Fruit fly (Drosophila melanogaster) whole organism, embryonic: ENCODE measurements around the gene CG10874.
A peak's percentile ranks its signal among the peaks of the same experiment; 100 is the strongest.

Source experiments
- Ada2b ChIP-seq: fragments of 200-800 bp; sonication (Bioruptor generic); IDR thresholded peaks from 2 replicates; pipeline ENCODE4 v1.3.6; 2022; ENCODE audit warnings: missing biosample characterization, missing genetic modification characterization
- Atf3 ChIP-seq: fragments of 200-800 bp; sonication (Bioruptor generic); optimal IDR thresholded peaks from 3 replicates; lab custom pipeline; 2016; ENCODE audit warnings: missing biosample characterization, missing genetic modification characterization
- CG10147 ChIP-seq: fragments of 200-800 bp; sonication (Bioruptor generic); optimal IDR thresholded peaks from 2 replicates; lab custom pipeline; 2019; ENCODE audit warnings: missing biosample characterization, mild to moderate bottlenecking, missing genetic modification characterization, moderate library complexity
- CG11560 ChIP-seq: fragments of 200-800 bp; sonication (Bioruptor generic); IDR thresholded peaks from 3 replicates; pipeline ENCODE4 v1.3.6; 2022; ENCODE audit warnings: missing biosample characterization, missing genetic modification characterization
- CG11695 ChIP-seq: fragments of 200-800 bp; sonication (Bioruptor generic); IDR thresholded peaks from 3 replicates; pipeline ENCODE4 v1.3.6; 2022; ENCODE audit warnings: missing biosample characterization, missing genetic modification characterization
- CG1233 ChIP-seq: fragments of 200-800 bp; sonication (Bioruptor generic); optimal IDR thresholded peaks from 4 replicates; lab custom pipeline; 2018; ENCODE audit warnings: missing biosample characterization, mild to moderate bottlenecking, missing genetic modification characterization
- CG12659 ChIP-seq: fragments of 200-800 bp; sonication (Bioruptor generic); optimal IDR thresholded peaks from 3 replicates; lab custom pipeline; 2017; ENCODE audit warnings: mild to moderate bottlenecking, missing biosample characterization, missing genetic modification reagents, missing genetic modification characterization
- CG13424 ChIP-seq: fragments of 200-800 bp; sonication (Bioruptor generic); optimal IDR thresholded peaks from 2 replicates; lab custom pipeline; 2019; ENCODE audit warnings: missing biosample characterization, mild to moderate bottlenecking, missing genetic modification characterization, moderate library complexity
- CG13894 ChIP-seq: fragments of 200-800 bp; sonication (Bioruptor generic); optimal IDR thresholded peaks from 3 replicates; lab custom pipeline; 2018; ENCODE audit warnings: missing biosample characterization, mild to moderate bottlenecking, missing genetic modification characterization, moderate library complexity
- CG17361 ChIP-seq: fragments of 200-800 bp; sonication (Bioruptor generic); IDR thresholded peaks from 3 replicates; pipeline ENCODE4 v1.3.6; 2022; ENCODE audit warnings: missing biosample characterization, missing genetic modification characterization
- CG30403 ChIP-seq: fragments of 200-800 bp; sonication (Bioruptor generic); optimal IDR thresholded peaks from 3 replicates; lab custom pipeline; 2016; ENCODE audit warnings: missing biosample characterization, missing genetic modification characterization
- CG31388 ChIP-seq: fragments of 200-800 bp; sonication (Bioruptor generic); optimal IDR thresholded peaks from 2 replicates; lab custom pipeline; 2016; ENCODE audit warnings: missing biosample characterization, missing genetic modification characterization
- CG34224 ChIP-seq: fragments of 200-800 bp; sonication (Bioruptor generic); IDR thresholded peaks from 3 replicates; pipeline ENCODE4 v1.3.6; 2022; ENCODE audit warnings: missing biosample characterization, missing genetic modification characterization; ENCODE audit not compliant: partially characterized antibody
- CG4360 ChIP-seq: fragments of 200-800 bp; sonication (Bioruptor generic); IDR thresholded peaks from 2 replicates; pipeline ENCODE4 v1.3.6; 2022; ENCODE audit warnings: missing biosample characterization, missing genetic modification characterization
- CG4707 ChIP-seq: fragments of 200-800 bp; sonication (Bioruptor generic); optimal IDR thresholded peaks from 2 replicates; lab custom pipeline; 2018; ENCODE audit warnings: missing biosample characterization, mild to moderate bottlenecking, missing genetic modification characterization, moderate library complexity
- CG6175 ChIP-seq: fragments of 200-800 bp; sonication (Bioruptor generic); IDR thresholded peaks from 3 replicates; pipeline ENCODE4 v1.3.6; 2022; ENCODE audit warnings: missing biosample characterization, missing genetic modification characterization
- CG9437 ChIP-seq: fragments of 200-800 bp; sonication (Bioruptor generic); optimal IDR thresholded peaks from 2 replicates; lab custom pipeline; 2018; ENCODE audit warnings: missing biosample characterization, mild to moderate bottlenecking, missing genetic modification characterization
- CG9876 ChIP-seq: fragments of 200-800 bp; sonication (Bioruptor generic); optimal IDR thresholded peaks from 2 replicates; lab custom pipeline; 2016; ENCODE audit warnings: missing biosample characterization, missing genetic modification characterization
- CkIIα-i1 ChIP-seq: fragments of 200-800 bp; sonication (Bioruptor generic); IDR thresholded peaks from 2 replicates; pipeline ENCODE4 v1.3.6; 2022; ENCODE audit warnings: missing biosample characterization, missing genetic modification characterization
- Dll ChIP-seq: fragments of 200-800 bp; sonication (Bioruptor generic); IDR thresholded peaks from 4 replicates; pipeline ENCODE4 v1.3.6; 2022; ENCODE audit warnings: missing biosample characterization, missing genetic modification characterization; ENCODE audit not compliant: partially characterized antibody
- Doc2 ChIP-seq: fragments of 200-800 bp; sonication (Bioruptor generic); IDR thresholded peaks from 2 replicates; pipeline ENCODE4 v1.3.6; 2022; ENCODE audit warnings: missing biosample characterization, missing genetic modification characterization
- Elba2 ChIP-seq: fragments of 200-800 bp; sonication (Bioruptor generic); optimal IDR thresholded peaks from 3 replicates; lab custom pipeline; 2016; ENCODE audit warnings: missing biosample characterization, missing genetic modification characterization
- GATAe ChIP-seq: fragments of 200-800 bp; sonication (Bioruptor generic); conservative IDR thresholded peaks from 2 replicates; pipeline ENCODE4 v1.3.6; 2022; ENCODE audit warnings: missing biosample characterization, missing genetic modification characterization
- HLHmδ ChIP-seq: fragments of 200-800 bp; sonication (Bioruptor generic); optimal IDR thresholded peaks from 2 replicates; lab custom pipeline; 2018; ENCODE audit warnings: missing biosample characterization, mild to moderate bottlenecking, missing genetic modification characterization, moderate library complexity
- Hr3 ChIP-seq: fragments of 200-800 bp; sonication (Bioruptor generic); optimal IDR thresholded peaks from 3 replicates; lab custom pipeline; 2016; ENCODE audit warnings: missing biosample characterization, missing genetic modification characterization
- Max ChIP-seq: fragments of 200-800 bp; sonication (Bioruptor generic); optimal IDR thresholded peaks from 2 replicates; lab custom pipeline; 2016; ENCODE audit warnings: missing biosample characterization, mild to moderate bottlenecking, missing genetic modification characterization
- Nf-YA ChIP-seq: fragments of 200-800 bp; sonication (Bioruptor generic); IDR thresholded peaks from 2 replicates; pipeline ENCODE4 v1.3.6; 2022; ENCODE audit warnings: missing biosample characterization, missing genetic modification characterization
- Poxn ChIP-seq: fragments of 200-800 bp; sonication (Bioruptor generic); IDR thresholded peaks from 2 replicates; pipeline ENCODE4 v1.3.6; 2022; ENCODE audit warnings: missing biosample characterization, missing genetic modification characterization
- Six4 ChIP-seq: fragments of 200-800 bp; sonication (Bioruptor generic); optimal IDR thresholded peaks from 2 replicates; lab custom pipeline; 2016; ENCODE audit warnings: missing biosample characterization, missing genetic modification characterization
- amos ChIP-seq: fragments of 200-800 bp; sonication (Bioruptor generic); IDR thresholded peaks from 2 replicates; pipeline ENCODE4 v1.3.6; 2022; ENCODE audit warnings: missing biosample characterization, missing genetic modification characterization; ENCODE audit not compliant: partially characterized antibody
- ase ChIP-seq: fragments of 200-800 bp; sonication (Bioruptor generic); IDR thresholded peaks from 3 replicates; pipeline ENCODE4 v1.3.6; 2022; ENCODE audit warnings: missing biosample characterization, missing genetic modification characterization
- bbx ChIP-seq: fragments of 200-800 bp; sonication (Bioruptor generic); IDR thresholded peaks from 2 replicates; pipeline ENCODE4 v1.3.6; 2022; ENCODE audit warnings: missing biosample characterization, missing genetic modification characterization; ENCODE audit not compliant: partially characterized antibody
- dimm ChIP-seq: fragments of 200-800 bp; sonication (Bioruptor generic); IDR thresholded peaks from 2 replicates; pipeline ENCODE4 v1.3.6; 2022; ENCODE audit warnings: missing biosample characterization, missing genetic modification characterization
- fd102C ChIP-seq: fragments of 200-800 bp; sonication (Bioruptor generic); optimal IDR thresholded peaks from 2 replicates; lab custom pipeline; 2018; ENCODE audit warnings: missing biosample characterization, mild to moderate bottlenecking, missing genetic modification characterization, moderate library complexity
- gcm2 ChIP-seq: fragments of 200-800 bp; sonication (Bioruptor generic); optimal IDR thresholded peaks from 2 replicates; lab custom pipeline; 2016; ENCODE audit warnings: missing biosample characterization, missing genetic modification characterization
- hbn ChIP-seq: fragments of 200-800 bp; sonication (Bioruptor generic); IDR thresholded peaks from 2 replicates; pipeline ENCODE4 v1.3.6; 2022; ENCODE audit warnings: missing biosample characterization, missing genetic modification characterization; ENCODE audit not compliant: partially characterized antibody
- maf-S ChIP-seq: fragments of 200-800 bp; sonication (Bioruptor generic); optimal IDR thresholded peaks from 2 replicates; lab custom pipeline; 2016; ENCODE audit warnings: missing biosample characterization, missing genetic modification characterization
- odd ChIP-seq: fragments of 200-800 bp; sonication (Bioruptor generic); optimal IDR thresholded peaks from 2 replicates; lab custom pipeline; 2017; ENCODE audit warnings: missing biosample characterization, mild to moderate bottlenecking, missing genetic modification characterization
- onecut ChIP-seq: fragments of 200-800 bp; sonication (Bioruptor generic); IDR thresholded peaks from 2 replicates; pipeline ENCODE4 v1.3.6; 2022; ENCODE audit warnings: missing biosample characterization, missing genetic modification characterization
- org-1 ChIP-seq: fragments of 200-800 bp; sonication (Bioruptor generic); optimal IDR thresholded peaks from 2 replicates; lab custom pipeline; 2017; ENCODE audit warnings: missing biosample characterization, missing genetic modification characterization
- otp ChIP-seq: fragments of 200-800 bp; sonication (Bioruptor generic); IDR thresholded peaks from 3 replicates; pipeline ENCODE4, ENCODE4 v1.3.6; 2022; ENCODE audit warnings: missing biosample characterization, missing genetic modification characterization
- sima ChIP-seq: fragments of 200-800 bp; sonication (Bioruptor generic); optimal IDR thresholded peaks from 2 replicates; lab custom pipeline; 2016; ENCODE audit warnings: missing biosample characterization, missing genetic modification characterization
- sisA ChIP-seq: fragments of 200-800 bp; sonication (Bioruptor generic); IDR thresholded peaks from 2 replicates; pipeline ENCODE4 v1.3.6; 2022; ENCODE audit warnings: missing biosample characterization, missing genetic modification characterization
- slou ChIP-seq: fragments of 200-800 bp; sonication (Bioruptor generic); optimal IDR thresholded peaks from 3 replicates; lab custom pipeline; 2016; ENCODE audit warnings: missing biosample characterization, missing genetic modification characterization
- tio ChIP-seq: fragments of 200-800 bp; sonication (Bioruptor generic); optimal IDR thresholded peaks from 2 replicates; lab custom pipeline; 2017; ENCODE audit warnings: missing biosample characterization, missing genetic modification characterization, inconsistent platforms
- tll ChIP-seq, 2 experiments: fragments of 200-800 bp in 1 of 2; fragments of >200 bp in 1 of 2; sonication (Bioruptor generic) in 1 of 2; optimal IDR thresholded peaks; 2 replicates each; lab custom pipeline; 2017 to 2019; ENCODE audit warnings: missing biosample characterization in 2 of 2, missing genetic modification characterization in 2 of 2, mild to moderate bottlenecking in 1 of 2, moderate library complexity in 1 of 2
- tx ChIP-seq: fragments of 200-800 bp; sonication (Bioruptor generic); optimal IDR thresholded peaks from 2 replicates; lab custom pipeline; 2016; ENCODE audit warnings: missing biosample characterization, missing genetic modification characterization

CG10874 gene

dm6 chr2L:2177312-2177968, 14.7 kb downstream of the CG10874 start (continued):
- peak; percentile 20 for TF ChIP-seq CG13424 (tag; lab: Kevin White, UChicago)
- no peak for TF ChIP-seq otp (GFP tag; lab: Robert Waterston, UW)
- peak; percentile 39; the same call in 1 of the 3 replicates for TF ChIP-seq CG17361 (GFP tag; lab: Robert Waterston, UW)
- no peak for TF ChIP-seq org-1
- TF ChIP-seq slou (GFP tag; lab: Kevin White, UChicago): peak; percentile 30
- no peak for TF ChIP-seq odd

- TF ChIP-seq HLHmδ (GFP tag; lab: Kevin White, UChicago) (no peak), CkIIα-i1 (no peak), bbx (GFP tag; lab: Robert Waterston, UW) (no peak), GATAe (GFP tag; lab: Robert Waterston, UW) (no peak), Max (GFP tag; lab: Kevin White, UChicago) (peak; percentile 9), gcm2 (no peak), maf-S (GFP tag; lab: Kevin White, UChicago) (no peak), CG10147 (GFP tag; lab: Kevin White, UChicago) (peak; percentile 26), Dll (GFP tag; lab: Robert Waterston, UW) (no peak), Poxn (GFP tag; lab: Robert Waterston, UW) (no peak), Doc2 (GFP tag; lab: Robert Waterston, UW) (no peak), fd102C (GFP tag; lab: Kevin White, UChicago) (no peak), sima (GFP tag; lab: Kevin White, UChicago) (no peak), CG6175 (GFP tag; lab: Robert Waterston, UW) (0 out of 3 replicates have a peak, but pooled peaks have one; percentile 48), CG9437 (peak; percentile 67), CG13894 (tag; lab: Kevin White, UChicago) (peak; percentile 27), CG34224 (no peak), amos (GFP tag; lab: Robert Waterston, UW) (no peak), hbn (GFP tag; lab: Robert Waterston, UW) (no peak), sisA (GFP tag; lab: Robert Waterston, UW) (no peak), CG4707 (GFP tag; lab: Kevin White, UChicago) (no peak), tx (GFP tag; lab: Kevin White, UChicago) (no peak), CG30403 (GFP tag; lab: Kevin White, UChicago) (peak; percentile 52), CG31388 (GFP tag; lab: Kevin White, UChicago) (no peak), Hr3 (GFP tag; lab: Kevin White, UChicago) (peak; percentile 15), Ada2b (GFP tag; lab: Robert Waterston, UW) (peak; percentile 42; the same call in 1 of the 2 replicates), Atf3 (no peak), CG11695 (GFP tag; lab: Robert Waterston, UW) (peak; percentile 68; the same call in 2 of the 3 replicates), Nf-YA (no peak), CG9876 (GFP tag; lab: Kevin White, UChicago) (no peak), ase (GFP tag; lab: Robert Waterston, UW) (0 out of 3 replicates have a peak, but pooled peaks have one; percentile 33), CG1233 (GFP tag; lab: Kevin White, UChicago) (no peak), CG12659 (peak; percentile 67), tll (GFP tag; optimal IDR thresholded peaks at IDR 0.05; lab: Kevin White, UChicago) (no peak), tio (peak; percentile 50), CG4360 (no peak), Six4 (GFP tag; lab: Kevin White, UChicago) (no peak), CG11560 (tag; lab: Robert Waterston, UW) (0 out of 3 replicates have a peak, but pooled peaks have one; percentile 13), dimm (GFP tag; lab: Robert Waterston, UW) (no peak), onecut (GFP tag; lab: Robert Waterston, UW) (no peak), Elba2 (GFP tag; lab: Kevin White, UChicago) (no peak)
Measured at dm6 chr2L:2175930-2176643, 16.1 kb downstream of the CG10874 start.
